Worm (Caenorhabditis elegans) whole organism, early embryonic: ENCODE results near the gene dsl-4.

ENCODE experiments used
- ama-1 ChIP-seq: fragments of 150-350 bp; optimal IDR thresholded peaks from 2 replicates; lab custom pipeline; 2014
- flt-1 ChIP-seq: fragments of 200-800 bp; sonication (Bioruptor generic); IDR thresholded peaks from 2 replicates; pipeline ENCODE4 v1.3.6; 2022; ENCODE audit warnings: missing genetic modification characterization, missing compliant biosample characterization
- tbx-37 ChIP-seq: fragments of 200-800 bp; sonication (Bioruptor generic); conservative IDR thresholded peaks from 2 replicates; pipeline ENCODE4 v1.3.6; 2022; ENCODE audit warnings: missing genetic modification reagents, missing genetic modification characterization, missing compliant biosample characterization

DNA sequence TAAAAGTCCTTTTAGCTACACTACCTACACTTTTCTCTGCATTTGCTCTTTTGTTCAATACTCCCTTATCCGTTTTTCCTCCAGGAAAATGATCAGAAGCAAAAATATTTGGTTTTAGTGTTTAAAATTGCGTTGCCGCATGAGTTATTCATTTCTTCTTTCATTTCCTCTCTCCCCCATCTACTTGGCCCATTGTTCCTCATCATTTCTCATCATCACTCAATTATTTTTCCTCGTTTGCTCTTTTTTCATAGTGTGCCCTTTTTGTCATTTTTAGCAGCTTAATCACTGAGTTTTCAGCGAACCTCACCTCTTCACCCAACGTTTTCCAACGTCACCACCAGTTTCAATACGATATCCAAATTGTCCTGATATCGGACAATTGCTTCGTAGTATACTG is 41.0 kb upstream of the dsl-4 start, which contains the start of gene dyc-1:
- TF ChIP-seq ama-1 (no peak), flt-1 (GFP tag; lab: Robert Waterston, UW) (no peak), tbx-37 (GFP tag; lab: Robert Waterston, UW) (no peak)
